Fruit fly (Drosophila melanogaster) whole organism, prepupa: ENCODE results near the gene Rai1.

Experiments
- Blimp-1 ChIP-seq: fragments of 200-800 bp; sonication (Bioruptor generic); optimal IDR thresholded peaks from 3 replicates; lab custom pipeline; 2017; ENCODE audit warnings: missing biosample characterization, missing genetic modification characterization, mild to moderate bottlenecking, moderate library complexity, missing genetic modification reagents
- CG10631 ChIP-seq: fragments of 200-800 bp; sonication (Bioruptor generic); optimal IDR thresholded peaks from 2 replicates; lab custom pipeline; 2016; ENCODE audit warnings: missing biosample characterization, missing genetic modification characterization
- CG11294 ChIP-seq: fragments of 200-800 bp; sonication (Bioruptor generic); IDR thresholded peaks from 2 replicates; pipeline ENCODE4 v1.3.6; 2022; ENCODE audit warnings: missing biosample characterization, missing genetic modification characterization
- CG11762 ChIP-seq: fragments of 200-800 bp; sonication (Bioruptor generic); optimal IDR thresholded peaks from 3 replicates; lab custom pipeline; 2016; ENCODE audit warnings: missing biosample characterization, missing genetic modification characterization; ENCODE audit not compliant: insufficient read depth
- CG11902 ChIP-seq: fragments of 200-800 bp; sonication (Bioruptor generic); optimal IDR thresholded peaks from 3 replicates; lab custom pipeline; 2016; ENCODE audit warnings: missing biosample characterization, missing genetic modification characterization
- CG15336 ChIP-seq: fragments of 200-800 bp; sonication (Bioruptor generic); IDR thresholded peaks from 2 replicates; pipeline ENCODE4 v1.3.6; 2022; ENCODE audit warnings: missing biosample characterization, missing genetic modification characterization
- CG1621 ChIP-seq: fragments of 200-800 bp; sonication (Bioruptor generic); optimal IDR thresholded peaks from 3 replicates; lab custom pipeline; 2018; ENCODE audit warnings: missing biosample characterization, mild to moderate bottlenecking, missing genetic modification characterization
- CG16779 ChIP-seq: fragments of 200-800 bp; sonication (Bioruptor generic); optimal IDR thresholded peaks from 3 replicates; lab custom pipeline; 2017; ENCODE audit warnings: missing biosample characterization, mild to moderate bottlenecking, missing genetic modification characterization
- CG3032 ChIP-seq: fragments of 200-800 bp; optimal IDR thresholded peaks from 2 replicates; lab custom pipeline; 2019; ENCODE audit warnings: missing biosample characterization, mild to moderate bottlenecking, missing genetic modification characterization, moderate library complexity
- CG32006 ChIP-seq: fragments of 200-800 bp; sonication (Bioruptor generic); optimal IDR thresholded peaks from 3 replicates; lab custom pipeline; 2017; ENCODE audit warnings: missing biosample characterization, mild to moderate bottlenecking, missing genetic modification characterization
- CG34406 ChIP-seq: fragments of 200-800 bp; sonication (Bioruptor generic); optimal IDR thresholded peaks from 3 replicates; lab custom pipeline; 2016; ENCODE audit warnings: missing biosample characterization, missing genetic modification characterization
- CG4318 ChIP-seq: fragments of 200-800 bp; sonication (Bioruptor generic); optimal IDR thresholded peaks from 3 replicates; lab custom pipeline; 2017; ENCODE audit warnings: missing biosample characterization, mild to moderate bottlenecking, missing genetic modification characterization
- CG6163 ChIP-seq: fragments of 200-800 bp; sonication (Bioruptor generic); IDR thresholded peaks from 3 replicates; pipeline ENCODE4 v1.3.6; 2022; ENCODE audit warnings: missing biosample characterization, missing genetic modification characterization
- CG6276 ChIP-seq: fragments of 200-800 bp; sonication (Bioruptor generic); optimal IDR thresholded peaks from 2 replicates; lab custom pipeline; 2017; ENCODE audit warnings: missing biosample characterization, mild to moderate bottlenecking, missing genetic modification characterization
- CG6792 ChIP-seq: fragments of 200-800 bp; sonication (Bioruptor generic); optimal IDR thresholded peaks from 3 replicates; lab custom pipeline; 2016; ENCODE audit warnings: missing biosample characterization, missing genetic modification characterization
- CG6808 ChIP-seq: fragments of 200-800 bp; sonication (Bioruptor generic); optimal IDR thresholded peaks from 3 replicates; lab custom pipeline; 2017; ENCODE audit warnings: missing biosample characterization, missing genetic modification characterization, mild to moderate bottlenecking, moderate library complexity, missing genetic modification reagents
- CG6854 ChIP-seq: fragments of 200-800 bp; sonication (Bioruptor generic); optimal IDR thresholded peaks from 2 replicates; lab custom pipeline; 2017; ENCODE audit warnings: missing biosample characterization, mild to moderate bottlenecking, missing genetic modification characterization
- CG7368 ChIP-seq: fragments of 200-800 bp; sonication (Bioruptor generic); optimal IDR thresholded peaks from 3 replicates; lab custom pipeline; 2016; ENCODE audit warnings: missing biosample characterization, missing genetic modification characterization
- CG8119 ChIP-seq: fragments of 200-800 bp; sonication (Bioruptor generic); IDR thresholded peaks from 3 replicates; pipeline ENCODE4 v1.3.6; 2022; ENCODE audit warnings: missing biosample characterization, missing genetic modification characterization
- CG8319 ChIP-seq: fragments of 200-800 bp; sonication (Bioruptor generic); optimal IDR thresholded peaks from 3 replicates; lab custom pipeline; 2016; ENCODE audit warnings: missing biosample characterization, missing genetic modification characterization
- Eip75B ChIP-seq: fragments of 200-800 bp; sonication (Bioruptor generic); optimal IDR thresholded peaks from 3 replicates; lab custom pipeline; 2016; ENCODE audit warnings: missing biosample characterization, missing genetic modification characterization
- Eip78C ChIP-seq: fragments of 200-800 bp; sonication (Bioruptor generic); peaks from one replicate; lab custom pipeline; 2016; ENCODE audit warnings: missing biosample characterization, missing genetic modification characterization
- Eip93F ChIP-seq: fragments of 200-800 bp; sonication (Bioruptor generic); optimal IDR thresholded peaks from 2 replicates; lab custom pipeline; 2016; ENCODE audit warnings: missing biosample characterization, mild to moderate bottlenecking, missing genetic modification characterization
- Ets21C ChIP-seq: fragments of 200-800 bp; sonication (Bioruptor generic); optimal IDR thresholded peaks from 3 replicates; lab custom pipeline; 2016; ENCODE audit warnings: missing biosample characterization, missing genetic modification characterization
- Ets96B ChIP-seq: fragments of 200-800 bp; optimal IDR thresholded peaks from 2 replicates; lab custom pipeline; 2019; ENCODE audit warnings: missing biosample characterization, mild to moderate bottlenecking, missing genetic modification characterization, moderate library complexity
- Gug ChIP-seq: fragments of 200-800 bp; sonication (Bioruptor generic); IDR thresholded peaks from 2 replicates; pipeline ENCODE4 v1.3.6; 2022; ENCODE audit warnings: missing biosample characterization, missing genetic modification characterization
- Hr38 ChIP-seq: sonication (Bioruptor generic); optimal IDR thresholded peaks from 2 replicates; lab custom pipeline; 2016; ENCODE audit warnings: missing biosample characterization, missing genetic modification characterization
- Hr39 ChIP-seq: fragments of 200-800 bp; sonication (Bioruptor generic); optimal IDR thresholded peaks from 2 replicates; lab custom pipeline; 2016; ENCODE audit warnings: missing biosample characterization, missing genetic modification characterization
- Hr4 ChIP-seq: fragments of 200-800 bp; sonication (Bioruptor generic); optimal IDR thresholded peaks from 3 replicates; lab custom pipeline; 2016; ENCODE audit warnings: missing biosample characterization, missing genetic modification characterization
- Lpt ChIP-seq: fragments of 200-800 bp; sonication (Bioruptor generic); optimal IDR thresholded peaks from 3 replicates; lab custom pipeline; 2016; ENCODE audit warnings: missing biosample characterization, missing genetic modification characterization
- OdsH ChIP-seq: fragments of 200-800 bp; sonication (Bioruptor generic); optimal IDR thresholded peaks from 3 replicates; lab custom pipeline; 2016; ENCODE audit warnings: missing biosample characterization, missing genetic modification characterization
- Smox ChIP-seq: fragments of 200-800 bp; sonication (Bioruptor generic); optimal IDR thresholded peaks from 3 replicates; lab custom pipeline; 2016; ENCODE audit warnings: missing biosample characterization, missing genetic modification characterization
- acj6 ChIP-seq: fragments of 200-800 bp; sonication (Bioruptor generic); optimal IDR thresholded peaks from 3 replicates; lab custom pipeline; 2016; ENCODE audit warnings: missing biosample characterization, missing genetic modification characterization
- cyc ChIP-seq: fragments of 200-800 bp; sonication (Bioruptor generic); optimal IDR thresholded peaks from 3 replicates; lab custom pipeline; 2016; ENCODE audit warnings: missing biosample characterization, missing genetic modification characterization
- dsx ChIP-seq: fragments of 200-800 bp; optimal IDR thresholded peaks from 3 replicates; lab custom pipeline; 2019; ENCODE audit warnings: missing biosample characterization, mild to moderate bottlenecking, missing genetic modification characterization, moderate library complexity; ENCODE audit not compliant: poor library complexity, severe bottlenecking
- eg ChIP-seq: fragments of 200-800 bp; sonication (Bioruptor generic); IDR thresholded peaks from 3 replicates; pipeline ENCODE4 v1.3.6; 2022; ENCODE audit warnings: missing biosample characterization, missing genetic modification characterization
- esn ChIP-seq: fragments of 200-800 bp; sonication (Bioruptor generic); optimal IDR thresholded peaks from 2 replicates; lab custom pipeline; 2016; ENCODE audit warnings: missing biosample characterization, mild to moderate bottlenecking, missing genetic modification characterization, moderate library complexity
- fd59A ChIP-seq: fragments of 200-800 bp; sonication (Bioruptor generic); optimal IDR thresholded peaks from 2 replicates; lab custom pipeline; 2017; ENCODE audit warnings: missing biosample characterization, mild to moderate bottlenecking, missing genetic modification characterization, missing genetic modification reagents
- fkh ChIP-seq: fragments of 200-800 bp; sonication (Bioruptor generic); optimal IDR thresholded peaks from 3 replicates; lab custom pipeline; 2017; ENCODE audit warnings: missing biosample characterization, mild to moderate bottlenecking, missing genetic modification characterization, moderate library complexity
- lz ChIP-seq: fragments of 200-800 bp; sonication (Bioruptor generic); optimal IDR thresholded peaks from 3 replicates; lab custom pipeline; 2016; ENCODE audit warnings: missing biosample characterization, missing genetic modification characterization
- net ChIP-seq: fragments of 200-800 bp; sonication (Bioruptor generic); optimal IDR thresholded peaks from 3 replicates; lab custom pipeline; 2016; ENCODE audit warnings: missing biosample characterization, missing genetic modification characterization
- pdm3 ChIP-seq: fragments of 200-800 bp; sonication (Bioruptor generic); optimal IDR thresholded peaks from 3 replicates; lab custom pipeline; 2016; ENCODE audit warnings: missing biosample characterization, missing genetic modification characterization
- ss ChIP-seq, 2 experiments: fragments of 200-800 bp; sonication (Bioruptor generic); optimal IDR thresholded peaks; 2 replicates in 1 of 2; 3 replicates in 1 of 2; lab custom pipeline; 2017 to 2018; ENCODE audit warnings: mild to moderate bottlenecking in 2 of 2, missing biosample characterization in 2 of 2, missing genetic modification characterization in 2 of 2, moderate library complexity in 1 of 2
- svp ChIP-seq: fragments of 200-800 bp; sonication (Bioruptor generic); peaks from one replicate; lab custom pipeline; 2016; ENCODE audit warnings: missing biosample characterization, missing genetic modification characterization
- topi ChIP-seq: fragments of 200-800 bp; sonication (Bioruptor generic); optimal IDR thresholded peaks from 3 replicates; lab custom pipeline; 2016; ENCODE audit warnings: missing biosample characterization, missing genetic modification characterization
- vri ChIP-seq: fragments of 200-800 bp; sonication (Bioruptor generic); optimal IDR thresholded peaks from 3 replicates; lab custom pipeline; 2016; ENCODE audit warnings: missing biosample characterization, mild to moderate bottlenecking, missing genetic modification characterization

Gene Rai1

DNA sequence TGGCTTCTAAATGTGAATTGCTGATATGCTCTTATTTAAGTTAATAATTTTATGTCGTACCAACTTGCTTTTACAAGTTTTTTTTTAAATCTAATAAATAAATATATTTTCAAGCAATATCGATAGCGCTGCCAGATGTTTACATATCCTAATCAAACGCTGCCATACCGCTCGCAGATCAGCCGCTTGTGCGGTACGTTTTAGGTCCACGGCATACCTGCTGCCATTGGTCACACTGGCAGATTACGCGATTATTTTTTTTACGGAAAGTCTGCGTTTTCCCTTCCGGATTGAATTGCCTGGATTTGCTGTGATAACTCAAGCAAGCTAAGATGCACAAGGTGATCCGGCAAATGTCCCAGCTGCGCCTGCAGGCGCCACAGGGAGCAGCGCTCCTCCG lies 19.4 kb downstream of the Rai1 start, which contains the start of gene mRpL22:
mRpL22 (plus strand) TSS at position 191 of the 400 bp plus-strand sequence.
- TF ChIP-seq Eip78C (GFP tag; lab: Kevin White, UChicago), result no peak
- peak; percentile 90 for TF ChIP-seq CG1621

DNA sequence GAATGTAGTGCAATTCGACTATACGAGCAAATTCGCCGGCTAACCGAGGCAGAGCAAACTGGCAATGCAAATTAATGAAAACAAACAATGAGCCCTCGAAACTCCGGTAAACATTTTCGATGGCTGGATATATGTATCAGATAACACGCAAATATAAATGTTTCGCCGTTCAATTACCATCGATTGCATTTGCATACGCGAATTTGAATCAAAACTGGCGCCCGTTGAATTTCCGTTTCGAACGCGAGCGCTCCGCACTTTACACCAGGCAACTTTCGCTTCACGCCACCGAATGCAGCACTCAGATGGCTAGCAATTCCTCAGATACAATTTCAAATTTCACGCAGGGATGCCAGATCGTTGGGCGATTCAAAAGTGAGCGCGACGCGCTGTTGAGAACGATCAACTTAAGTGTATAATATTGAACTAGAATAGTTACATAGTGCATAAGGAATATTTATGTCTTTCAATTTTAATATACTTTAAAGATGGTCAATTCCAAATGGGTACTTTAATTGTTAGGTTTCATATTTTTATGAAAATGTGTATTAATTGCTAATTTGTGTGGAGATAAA lies 19.9 kb downstream of the Rai1 start, which contains the start of gene if:
if (minus strand) TSS at position 294 of the 575 bp plus-strand sequence.
- TF ChIP-seq Lpt (GFP tag; lab: Kevin White, UChicago), result no peak
- peak; percentile 48 for TF ChIP-seq Eip78C (GFP tag; lab: Kevin White, UChicago)

DNA sequence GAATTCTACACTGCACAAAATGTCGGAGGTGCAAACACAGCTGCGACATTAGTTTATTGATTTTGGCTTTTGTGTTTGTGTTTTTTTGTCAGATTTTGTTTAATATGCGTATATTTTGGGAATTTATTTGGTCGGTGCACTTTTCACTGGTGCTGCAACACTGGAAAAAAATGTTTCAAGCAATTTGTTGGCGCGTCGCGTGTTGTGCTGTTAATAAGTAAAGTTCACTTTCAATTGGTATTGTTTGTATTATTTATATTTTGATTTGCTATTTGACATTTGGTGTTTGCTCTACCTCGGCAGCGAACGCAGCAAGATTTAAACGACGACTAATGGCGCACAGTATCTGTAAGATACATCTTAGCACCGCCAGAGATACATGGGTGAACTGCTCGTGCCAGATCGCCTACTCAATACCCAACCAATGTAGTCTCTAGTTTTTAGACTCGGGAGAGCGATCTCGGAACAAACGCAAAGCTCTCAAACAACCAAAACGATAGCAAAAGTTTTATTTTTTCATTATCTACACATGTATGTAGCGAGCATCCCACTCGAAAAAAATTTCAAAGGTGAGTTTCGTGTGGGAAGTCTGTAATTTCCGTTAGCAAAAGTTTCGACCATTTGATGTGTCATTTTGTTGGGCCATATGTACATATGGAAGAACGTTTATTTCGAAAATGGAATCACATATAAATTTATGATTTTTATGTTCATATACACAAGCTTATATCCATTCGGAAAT lies 20.8 kb downstream of the Rai1 start:
- TF ChIP-seq pdm3 (GFP tag; lab: Kevin White, UChicago), result peak; percentile 38
- TF ChIP-seq dsx (GFP tag; lab: Kevin White, UChicago), result no peak
- peak; percentile 51 for TF ChIP-seq net
- peak; percentile 20 for TF ChIP-seq CG7368 (GFP tag; lab: Kevin White, UChicago)
- TF ChIP-seq CG6276 (GFP tag; lab: Kevin White, UChicago), result peak; percentile 19
- peak; percentile 75 for TF ChIP-seq CG6163
- TF ChIP-seq CG8319 (GFP tag; lab: Kevin White, UChicago), result no peak
- peak; percentile 60 for TF ChIP-seq OdsH
- no peak for TF ChIP-seq Smox (GFP tag; lab: Kevin White, UChicago)
- peak; percentile 50 for TF ChIP-seq acj6 (GFP tag; lab: Kevin White, UChicago)
- TF ChIP-seq CG10631 (GFP tag; lab: Kevin White, UChicago), result peak; percentile 5
- peak; percentile 71 for TF ChIP-seq CG15336
- peak; percentile 56 for TF ChIP-seq Lpt (GFP tag; lab: Kevin White, UChicago)
- TF ChIP-seq svp (GFP tag; lab: Kevin White, UChicago), result no peak
- peak; percentile 5 for TF ChIP-seq CG3032 (tag; lab: Kevin White, UChicago)
- TF ChIP-seq CG16779 (tag; lab: Kevin White, UChicago), result no peak
- peak; percentile 6 for TF ChIP-seq cyc (GFP tag; lab: Kevin White, UChicago)
- no peak for TF ChIP-seq Eip75B (GFP tag; lab: Kevin White, UChicago)
- TF ChIP-seq CG32006 (GFP tag; lab: Kevin White, UChicago), result peak; percentile 64
- TF ChIP-seq eg (GFP tag; lab: Robert Waterston, UW), result peak; percentile 72
- TF ChIP-seq topi (GFP tag; lab: Kevin White, UChicago), result no peak
- TF ChIP-seq Gug (GFP tag; lab: Robert Waterston, UW), result peak; percentile 53; the same call in 1 of the 2 replicates
- TF ChIP-seq ss (GFP tag; optimal IDR thresholded peaks at IDR 0.05; lab: Kevin White, UChicago), result no peak
- TF ChIP-seq CG6808 (GFP tag; lab: Kevin White, UChicago), result no peak
- peak; percentile 65 for TF ChIP-seq CG8119
- no peak for TF ChIP-seq CG11902 (GFP tag; lab: Kevin White, UChicago)
- peak; percentile 7 for TF ChIP-seq esn (GFP tag; lab: Kevin White, UChicago)
- peak; percentile 55 for TF ChIP-seq fkh
- TF ChIP-seq Blimp-1 (GFP tag; lab: Kevin White, UChicago), result no peak
- no peak for TF ChIP-seq fd59A
- peak; percentile 20 for TF ChIP-seq CG6792 (GFP tag; lab: Kevin White, UChicago)
- TF ChIP-seq lz (GFP tag; lab: Kevin White, UChicago), result no peak
- peak; percentile 43; the same call in 1 of the 2 replicates for TF ChIP-seq CG11294
- TF ChIP-seq CG11762, result peak; percentile 52
- peak; percentile 68 for TF ChIP-seq Hr4 (GFP tag; lab: Kevin White, UChicago)
- no peak for TF ChIP-seq vri
- no peak for TF ChIP-seq CG6854 (GFP tag; lab: Kevin White, UChicago)
- no peak for TF ChIP-seq Ets21C (GFP tag; lab: Kevin White, UChicago)
- TF ChIP-seq Eip93F (GFP tag; lab: Kevin White, UChicago), result no peak
- no peak for TF ChIP-seq Ets96B (tag; lab: Kevin White, UChicago)
- TF ChIP-seq CG34406 (GFP tag; lab: Kevin White, UChicago), result no peak
- TF ChIP-seq Hr39 (GFP tag; lab: Kevin White, UChicago), result no peak
- no peak for TF ChIP-seq Hr38 (GFP tag; lab: Kevin White, UChicago)
- TF ChIP-seq CG4318, result no peak
